Fruit fly (Drosophila melanogaster) whole organism, embryonic: ENCODE results near the gene P5CDh1.

Experiments
- Abd-B ChIP-seq: fragments of 200-800 bp; sonication (Bioruptor generic); optimal IDR thresholded peaks from 2 replicates; lab custom pipeline; 2018; ENCODE audit warnings: missing biosample characterization, mild to moderate bottlenecking, missing genetic modification characterization, moderate library complexity
- CG10209 ChIP-seq: fragments of 200-800 bp; sonication (Bioruptor generic); optimal IDR thresholded peaks from 3 replicates; lab custom pipeline; 2017; ENCODE audit warnings: missing biosample characterization, mild to moderate bottlenecking, missing genetic modification characterization, missing genetic modification reagents
- CG1024 ChIP-seq: fragments of 200-800 bp; sonication (Bioruptor generic); IDR thresholded peaks from 2 replicates; pipeline ENCODE4 v1.3.6; 2022; ENCODE audit warnings: missing biosample characterization, missing genetic modification characterization
- CG10267 ChIP-seq: fragments of 200-800 bp; sonication (Bioruptor generic); optimal IDR thresholded peaks from 2 replicates; lab custom pipeline; 2018; ENCODE audit warnings: missing biosample characterization, mild to moderate bottlenecking, missing genetic modification characterization, moderate library complexity
- CG11085 ChIP-seq: fragments of 200-800 bp; sonication (Bioruptor generic); IDR thresholded peaks from 2 replicates; pipeline ENCODE4 v1.3.6; 2022; ENCODE audit warnings: missing biosample characterization, missing genetic modification characterization
- CG11456 ChIP-seq: fragments of 200-800 bp; sonication (Bioruptor generic); IDR thresholded peaks from 3 replicates; pipeline ENCODE4 v1.3.6; 2022; ENCODE audit warnings: missing biosample characterization, missing genetic modification characterization
- CG1233 ChIP-seq: fragments of 200-800 bp; sonication (Bioruptor generic); optimal IDR thresholded peaks from 4 replicates; lab custom pipeline; 2018; ENCODE audit warnings: missing biosample characterization, mild to moderate bottlenecking, missing genetic modification characterization
- CG12659 ChIP-seq: fragments of 200-800 bp; sonication (Bioruptor generic); optimal IDR thresholded peaks from 3 replicates; lab custom pipeline; 2017; ENCODE audit warnings: mild to moderate bottlenecking, missing biosample characterization, missing genetic modification reagents, missing genetic modification characterization
- CG13775 ChIP-seq: fragments of 200-800 bp; sonication (Bioruptor generic); optimal IDR thresholded peaks from 3 replicates; lab custom pipeline; 2017; ENCODE audit warnings: missing biosample characterization, mild to moderate bottlenecking, missing genetic modification characterization
- CG1832 ChIP-seq: fragments of 200-800 bp; sonication (Bioruptor generic); optimal IDR thresholded peaks from 2 replicates; lab custom pipeline; 2017; ENCODE audit warnings: missing biosample characterization, mild to moderate bottlenecking, missing genetic modification characterization, inconsistent platforms
- CG2199 ChIP-seq: fragments of 200-800 bp; sonication (Bioruptor generic); IDR thresholded peaks from 3 replicates; pipeline ENCODE4 v1.3.6; 2022; ENCODE audit warnings: missing biosample characterization, missing genetic modification characterization
- CG2875 ChIP-seq: fragments of 200-800 bp; sonication (Bioruptor generic); optimal IDR thresholded peaks from 2 replicates; lab custom pipeline; 2017; ENCODE audit warnings: missing biosample characterization, mild to moderate bottlenecking, missing genetic modification characterization, missing genetic modification reagents
- CG31388 ChIP-seq: fragments of 200-800 bp; sonication (Bioruptor generic); optimal IDR thresholded peaks from 2 replicates; lab custom pipeline; 2016; ENCODE audit warnings: missing biosample characterization, missing genetic modification characterization
- CG32772 ChIP-seq: fragments of 200-800 bp; sonication (Bioruptor generic); IDR thresholded peaks from 2 replicates; pipeline ENCODE4 v1.3.6; 2022; ENCODE audit warnings: missing biosample characterization, missing genetic modification characterization
- CG3995 ChIP-seq: fragments of 200-800 bp; sonication (Bioruptor generic); optimal IDR thresholded peaks from 3 replicates; lab custom pipeline; 2016; ENCODE audit warnings: missing biosample characterization, missing genetic modification characterization
- CG42726 ChIP-seq: fragments of 200-800 bp; sonication (Bioruptor generic); IDR thresholded peaks from 2 replicates; pipeline ENCODE4 v1.3.6; 2022; ENCODE audit warnings: missing biosample characterization, missing genetic modification characterization; ENCODE audit not compliant: partially characterized antibody
- CG43689 ChIP-seq: fragments of 200-800 bp; sonication (Bioruptor generic); IDR thresholded peaks from 2 replicates; pipeline ENCODE4 v1.3.6; 2022; ENCODE audit warnings: missing biosample characterization, missing genetic modification characterization
- CG4617 ChIP-seq: fragments of 200-800 bp; sonication (Bioruptor generic); optimal IDR thresholded peaks from 3 replicates; lab custom pipeline; 2016; ENCODE audit warnings: missing biosample characterization, missing genetic modification characterization, borderline replicate concordance
- CG4707 ChIP-seq: fragments of 200-800 bp; sonication (Bioruptor generic); optimal IDR thresholded peaks from 2 replicates; lab custom pipeline; 2018; ENCODE audit warnings: missing biosample characterization, mild to moderate bottlenecking, missing genetic modification characterization, moderate library complexity
- CG5180 ChIP-seq: fragments of 200-800 bp; sonication (Bioruptor generic); optimal IDR thresholded peaks from 3 replicates; lab custom pipeline; 2017; ENCODE audit warnings: missing biosample characterization, missing genetic modification characterization, mild to moderate bottlenecking, moderate library complexity, missing genetic modification reagents
- CG6254 ChIP-seq: fragments of 200-800 bp; sonication (Bioruptor generic); optimal IDR thresholded peaks from 3 replicates; lab custom pipeline; 2017; ENCODE audit warnings: mild to moderate bottlenecking, missing biosample characterization, missing genetic modification reagents, missing genetic modification characterization
- CG6272 ChIP-seq: fragments of 200-800 bp; sonication (Bioruptor generic); IDR thresholded peaks from 2 replicates; pipeline ENCODE4 v1.3.6; 2022; ENCODE audit warnings: missing biosample characterization, missing genetic modification characterization
- CG8089 ChIP-seq: fragments of 200-800 bp; sonication (Bioruptor generic); optimal IDR thresholded peaks from 3 replicates; lab custom pipeline; 2016; ENCODE audit warnings: missing biosample characterization, missing genetic modification characterization
- E2f2 ChIP-seq: fragments of 200-800 bp; sonication (Bioruptor generic); IDR thresholded peaks from 2 replicates; pipeline ENCODE4 v1.3.6; 2022; ENCODE audit warnings: missing biosample characterization, missing genetic modification characterization
- Gsc ChIP-seq: fragments of 200-800 bp; sonication (Bioruptor generic); IDR thresholded peaks from 2 replicates; pipeline ENCODE4 v1.3.6; 2022; ENCODE audit warnings: missing biosample characterization, missing genetic modification characterization
- HLH54F ChIP-seq: fragments of 200-800 bp; sonication (Bioruptor generic); optimal IDR thresholded peaks from 3 replicates; lab custom pipeline; 2016; ENCODE audit warnings: missing biosample characterization, missing genetic modification characterization
- Hmx ChIP-seq: fragments of 200-800 bp; sonication (Bioruptor generic); optimal IDR thresholded peaks from 2 replicates; lab custom pipeline; 2016; ENCODE audit warnings: missing biosample characterization, missing genetic modification characterization
- Myb ChIP-seq: fragments of 200-800 bp; sonication (Bioruptor generic); optimal IDR thresholded peaks from 2 replicates; lab custom pipeline; 2016; ENCODE audit warnings: missing biosample characterization, missing genetic modification characterization
- Neu2 ChIP-seq: fragments of 200-800 bp; sonication (Bioruptor generic); optimal IDR thresholded peaks from 3 replicates; lab custom pipeline; 2016; ENCODE audit warnings: missing biosample characterization, missing genetic modification characterization, borderline replicate concordance
- Scr ChIP-seq: fragments of 200-800 bp; sonication (Bioruptor generic); IDR thresholded peaks from 2 replicates; pipeline ENCODE4 v1.3.6; 2022; ENCODE audit warnings: missing biosample characterization, missing genetic modification characterization; ENCODE audit not compliant: partially characterized antibody
- Sin3A ChIP-seq: fragments of >200 bp; optimal IDR thresholded peaks from 2 replicates; lab custom pipeline; 2018
- TFAM ChIP-seq: fragments of 200-800 bp; sonication (Bioruptor generic); optimal IDR thresholded peaks from 2 replicates; lab custom pipeline; 2017; ENCODE audit warnings: missing biosample characterization, missing genetic modification characterization, inconsistent platforms
- Trl ChIP-seq, 3 experiments: fragments of >200 bp in 2 of 3; fragments of 200-800 bp in 1 of 3; sonication (Bioruptor generic) in 1 of 3; optimal IDR thresholded peaks; 2 replicates in 1 of 3; 3 replicates in 2 of 3; lab custom pipeline; 2016 to 2017; ENCODE audit warnings: missing biosample characterization in 1 of 3, missing genetic modification characterization in 1 of 3
- caup ChIP-seq: fragments of 200-800 bp; sonication (Bioruptor generic); optimal IDR thresholded peaks from 3 replicates; lab custom pipeline; 2017; ENCODE audit warnings: missing biosample characterization, mild to moderate bottlenecking, missing genetic modification characterization, moderate library complexity; ENCODE audit not compliant: severe bottlenecking
- chn ChIP-seq: fragments of 200-800 bp; sonication (Bioruptor generic); optimal IDR thresholded peaks from 2 replicates; lab custom pipeline; 2016; ENCODE audit warnings: missing biosample characterization, missing genetic modification characterization
- crc ChIP-seq: fragments of 200-800 bp; sonication (Bioruptor generic); optimal IDR thresholded peaks from 2 replicates; lab custom pipeline; 2016; ENCODE audit warnings: missing biosample characterization, missing genetic modification characterization
- dysf ChIP-seq: fragments of 200-800 bp; sonication (Bioruptor generic); IDR thresholded peaks from 3 replicates; pipeline ENCODE4 v1.3.6; 2022; ENCODE audit warnings: missing biosample characterization, missing genetic modification characterization
- esg ChIP-seq: fragments of 200-800 bp; sonication (Bioruptor generic); conservative IDR thresholded peaks from 2 replicates; pipeline ENCODE4 v1.3.6; 2022; ENCODE audit warnings: missing biosample characterization, missing genetic modification characterization
- ewg ChIP-seq: fragments of 200-800 bp; sonication (Bioruptor generic); optimal IDR thresholded peaks from 3 replicates; lab custom pipeline; 2017; ENCODE audit warnings: mild to moderate bottlenecking, missing biosample characterization, missing genetic modification reagents, missing genetic modification characterization
- gce ChIP-seq: fragments of 200-800 bp; sonication (Bioruptor generic); IDR thresholded peaks from 3 replicates; pipeline ENCODE4 v1.3.6; 2022; ENCODE audit warnings: missing biosample characterization, missing genetic modification characterization
- gt ChIP-seq: fragments of 200-800 bp; sonication (Bioruptor generic); IDR thresholded peaks from 2 replicates; pipeline ENCODE4 v1.3.6; 2022; ENCODE audit warnings: missing biosample characterization, missing genetic modification characterization
- inv ChIP-seq: fragments of 200-800 bp; sonication (Bioruptor generic); IDR thresholded peaks from 2 replicates; pipeline ENCODE4 v1.3.6; 2022; ENCODE audit warnings: missing biosample characterization, missing genetic modification characterization; ENCODE audit not compliant: partially characterized antibody
- lilli ChIP-seq: fragments of 200-800 bp; sonication (Bioruptor generic); optimal IDR thresholded peaks from 3 replicates; lab custom pipeline; 2016; ENCODE audit warnings: missing biosample characterization, missing genetic modification characterization
- lov ChIP-seq, 2 experiments: fragments of 200-800 bp in 1 of 2; fragments of >200 bp in 1 of 2; sonication (Bioruptor generic) in 1 of 2; IDR thresholded peaks in 1 of 2; optimal IDR thresholded peaks in 1 of 2; 2 replicates in 1 of 2; 3 replicates in 1 of 2; pipeline versions ENCODE4 v1.3.6 to Lab custom; 2017 to 2022; ENCODE audit warnings: missing biosample characterization in 1 of 2, missing genetic modification characterization in 1 of 2
- nmo ChIP-seq: fragments of 200-800 bp; sonication (Bioruptor generic); optimal IDR thresholded peaks from 2 replicates; lab custom pipeline; 2018; ENCODE audit warnings: missing biosample characterization, mild to moderate bottlenecking, missing genetic modification characterization, moderate library complexity
- sisA ChIP-seq: fragments of 200-800 bp; sonication (Bioruptor generic); IDR thresholded peaks from 2 replicates; pipeline ENCODE4 v1.3.6; 2022; ENCODE audit warnings: missing biosample characterization, missing genetic modification characterization
- slou ChIP-seq: fragments of 200-800 bp; sonication (Bioruptor generic); optimal IDR thresholded peaks from 3 replicates; lab custom pipeline; 2016; ENCODE audit warnings: missing biosample characterization, missing genetic modification characterization
- z ChIP-seq: fragments of 200-800 bp; sonication (Bioruptor generic); IDR thresholded peaks from 3 replicates; pipeline ENCODE4 v1.3.6; 2022; ENCODE audit warnings: missing biosample characterization, missing genetic modification characterization
- zen ChIP-seq: fragments of 200-800 bp; sonication (Bioruptor generic); optimal IDR thresholded peaks from 3 replicates; lab custom pipeline; 2018; ENCODE audit warnings: missing biosample characterization, mild to moderate bottlenecking, missing genetic modification characterization, moderate library complexity

The P5CDh1 gene

dm6 chr3L:21880398-21880810, 39.2 kb upstream of the P5CDh1 start (continued):
- TF ChIP-seq esg (GFP tag; lab: Robert Waterston, UW): peak; percentile 98
- peak; percentile 98 for TF ChIP-seq gt (GFP tag; lab: Robert Waterston, UW)
- peak; percentile 91 for TF ChIP-seq CG10267
- peak; percentile 96 for TF ChIP-seq CG11085
- TF ChIP-seq CG42726 (GFP tag; lab: Robert Waterston, UW): no peak
- TF ChIP-seq CG4617 (GFP tag; lab: Kevin White, UChicago): peak; percentile 98
- TF ChIP-seq Gsc (GFP tag; lab: Robert Waterston, UW): peak; percentile 98
- TF ChIP-seq ewg (GFP tag; lab: Kevin White, UChicago): peak; percentile 98
- peak; percentile 97 for TF ChIP-seq CG10209 (GFP tag; lab: Kevin White, UChicago)
- TF ChIP-seq Sin3A (lab: Kevin White, UChicago): no peak
- peak; percentile 96 for TF ChIP-seq CG2875
- TF ChIP-seq CG11456: peak; percentile 98
- peak; percentile 95 to 97 for TF ChIP-seq Trl (optimal IDR thresholded peaks at IDR 0.05; lab: Kevin White, UChicago)
- peak; percentile 98 for TF ChIP-seq Trl (GFP tag; optimal IDR thresholded peaks at IDR 0.05; lab: Kevin White, UChicago)
- TF ChIP-seq inv: peak; percentile 43; the same call in 1 of the 2 replicates
- TF ChIP-seq z: peak; percentile 97
- peak; percentile 72 for TF ChIP-seq Hmx (GFP tag; lab: Kevin White, UChicago)
- peak; percentile 90 for TF ChIP-seq TFAM (GFP tag; lab: Kevin White, UChicago)
- TF ChIP-seq chn: peak; percentile 99
- peak; percentile 74 for TF ChIP-seq CG5180 (GFP tag; lab: Kevin White, UChicago)
- peak; percentile 89 for TF ChIP-seq CG4707 (GFP tag; lab: Kevin White, UChicago)
- peak; percentile 95 for TF ChIP-seq CG43689 (GFP tag; lab: Robert Waterston, UW)
- TF ChIP-seq gce (GFP tag; lab: Robert Waterston, UW): peak; percentile 98
- TF ChIP-seq crc (GFP tag; lab: Kevin White, UChicago): peak; percentile 96
- peak; percentile 95 for TF ChIP-seq CG1024 (GFP tag; lab: Robert Waterston, UW)
- peak; percentile 98 for TF ChIP-seq CG13775 (GFP tag; lab: Kevin White, UChicago)
- TF ChIP-seq nmo: peak; percentile 98
- TF ChIP-seq slou (GFP tag; lab: Kevin White, UChicago): peak; percentile 94
- peak; percentile 98 for TF ChIP-seq Abd-B (GFP tag; lab: Kevin White, UChicago)
- TF ChIP-seq E2f2 (GFP tag; lab: Robert Waterston, UW): peak; percentile 83
- peak; percentile 88 for TF ChIP-seq CG6254
- TF ChIP-seq CG32772 (GFP tag; lab: Robert Waterston, UW): peak; percentile 99
- TF ChIP-seq CG2199 (GFP tag; lab: Robert Waterston, UW): peak; percentile 98
- TF ChIP-seq lilli (GFP tag; lab: Kevin White, UChicago): peak; percentile 99
- peak; percentile 97 for TF ChIP-seq CG6272
- TF ChIP-seq CG1832 (GFP tag; lab: Kevin White, UChicago): peak; percentile 62
- TF ChIP-seq CG12659: peak; percentile 97
- TF ChIP-seq Neu2 (GFP tag; lab: Kevin White, UChicago): peak; percentile 89
- TF ChIP-seq Scr: peak; percentile 45; the same call in 1 of the 2 replicates
- TF ChIP-seq Myb (GFP tag; lab: Kevin White, UChicago): peak; percentile 90
- TF ChIP-seq CG3995 (GFP tag; lab: Kevin White, UChicago): peak; percentile 72
- TF ChIP-seq caup: peak; percentile 95
- peak; percentile 94 for TF ChIP-seq CG1233 (GFP tag; lab: Kevin White, UChicago)
- peak; percentile 84 for TF ChIP-seq CG31388 (GFP tag; lab: Kevin White, UChicago)
- TF ChIP-seq HLH54F: peak; percentile 98
- no peak for TF ChIP-seq lov (optimal IDR thresholded peaks at IDR 0.05; lab: Kevin White, UChicago)
- peak; percentile 99 for TF ChIP-seq lov (GFP tag; IDR thresholded peaks at IDR 0.05; lab: Robert Waterston, UW)
- TF ChIP-seq sisA (GFP tag; lab: Robert Waterston, UW): peak; percentile 99
- peak; percentile 97 for TF ChIP-seq zen (tag; lab: Kevin White, UChicago)
- TF ChIP-seq CG8089 (GFP tag; lab: Kevin White, UChicago): peak; percentile 98
- peak; percentile 98 for TF ChIP-seq dysf (GFP tag; lab: Robert Waterston, UW)
